Worm (Caenorhabditis elegans) whole organism, young adult: Measurements from ENCODE around the gene trpp-9.

Experiments
- ama-1 ChIP-seq, 3 experiments: fragments of 150-350 bp in 1 of 3; sonication (generic microtip) in 2 of 3; optimal IDR thresholded peaks; 2 replicates each; lab custom pipeline; 2014 to 2018; ENCODE audit warnings: missing biosample characterization in 2 of 3, missing genetic modification characterization in 2 of 3, missing genetic modification reagents in 2 of 3
- dpl-1 ChIP-seq: fragments of 150-350 bp; optimal IDR thresholded peaks from 2 replicates; lab custom pipeline; 2014; ENCODE audit warnings: missing biosample characterization, missing genetic modification reagents, missing genetic modification characterization
- hmg-20 ChIP-seq: fragments of 200-800 bp; sonication (Bioruptor generic); IDR thresholded peaks from 2 replicates; pipeline ENCODE4 v1.3.6; 2022; ENCODE audit warnings: missing genetic modification reagents, missing genetic modification characterization, missing compliant biosample characterization
- lag-1 ChIP-seq: fragments of 200-800 bp; sonication (Bioruptor generic); IDR thresholded peaks from 2 replicates; pipeline ENCODE4 v1.3.6; 2022; ENCODE audit warnings: missing genetic modification reagents, missing genetic modification characterization, missing compliant biosample characterization
- nfya-1 ChIP-seq: sonication (generic microtip); optimal IDR thresholded peaks from 2 replicates; lab custom pipeline; 2017; ENCODE audit warnings: antibody characterized with exemption, missing compliant biosample characterization, missing genetic modification characterization, borderline replicate concordance; ENCODE audit not compliant: insufficient read depth
- nfyb-1 ChIP-seq: fragments of 200-800 bp; sonication (Bioruptor generic); IDR thresholded peaks from 2 replicates; pipeline ENCODE4 v1.3.6; 2022; ENCODE audit warnings: missing genetic modification reagents, missing genetic modification characterization, missing compliant biosample characterization
- snpc-1.1 ChIP-seq: sonication (generic microtip); optimal IDR thresholded peaks from 2 replicates; lab custom pipeline; 2017; ENCODE audit warnings: missing genetic modification characterization, mild to moderate bottlenecking, missing compliant biosample characterization, antibody characterized with exemption, moderate library complexity, missing genotype, missing genetic modification reagents; ENCODE audit not compliant: insufficient read depth
- somi-1 ChIP-seq: fragments of 200-800 bp; sonication (Bioruptor generic); optimal IDR thresholded peaks from 2 replicates; lab custom pipeline; 2018; ENCODE audit warnings: mild to moderate bottlenecking, missing genetic modification characterization, missing compliant biosample characterization
- zim-3 ChIP-seq: sonication (generic microtip); optimal IDR thresholded peaks from 2 replicates; lab custom pipeline; 2017; ENCODE audit warnings: mild to moderate bottlenecking, missing genetic modification characterization, moderate library complexity, missing compliant biosample characterization

DNA sequence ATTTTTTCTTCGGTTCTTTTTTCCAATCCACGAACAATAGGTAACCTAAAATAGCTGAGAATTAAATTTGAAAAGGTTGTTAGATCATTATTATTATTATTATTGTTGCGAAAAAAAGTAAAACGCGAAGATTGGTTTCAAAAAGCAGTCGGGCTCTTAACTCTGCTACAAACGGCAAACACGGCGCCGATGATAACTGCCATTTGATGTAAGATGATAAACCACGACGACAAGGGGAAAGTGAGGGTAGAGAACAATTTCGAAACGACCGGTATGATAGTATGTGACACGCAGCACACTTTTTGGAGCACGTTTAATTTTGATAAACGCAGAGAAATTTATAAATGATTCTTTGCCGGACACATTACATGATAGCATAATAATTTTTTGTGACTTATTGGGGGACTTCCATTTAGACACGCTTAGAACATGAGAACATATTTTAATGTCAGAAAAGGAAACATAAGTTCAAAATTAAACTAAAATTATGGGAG is 44.7 kb upstream of the trpp-9 start, which contains the start of gene hpo-34:
- TF ChIP-seq somi-1 (GFP tag; lab: Kevin White, UChicago) (no peak), zim-3 (tag; lab: Kevin White, UChicago) (no peak), nfyb-1 (GFP tag; lab: Robert Waterston, UW) (no peak), dpl-1 (GFP tag; lab: Kevin White, UChicago) (no peak), ama-1 (optimal IDR thresholded peaks at IDR 0.05; lab: Kevin White, UChicago) (no peak), ama-1 (GFP tag; optimal IDR thresholded peaks at IDR 0.05; lab: Kevin White, UChicago) (no peak), snpc-1.1 (no peak), nfya-1 (tag; lab: Kevin White, UChicago) (no peak), lag-1 (no peak), hmg-20 (GFP tag; lab: Robert Waterston, UW) (no peak)
